Worm (Caenorhabditis elegans): Measurements from ENCODE around the gene W03A5.2.
A peak's percentile ranks its signal among the peaks of the same experiment; 100 is the strongest.

The W03A5.2 gene

ce11 chrIII:5448177-5448576 lies 42.3 kb downstream of the W03A5.2 start, which contains the start of gene skpt-1 (continued):
- TF ChIP-seq cebp-2 (GFP tag; IDR thresholded peaks at IDR 0.05) = no peak
- TF ChIP-seq F22D6.2 (tag; optimal IDR thresholded peaks at IDR 0.05) = no peak
- no peak for TF ChIP-seq F57A8.1 (GFP tag; optimal IDR thresholded peaks at IDR 0.05)
- no peak for TF ChIP-seq egrh-3 (GFP tag; IDR thresholded peaks at IDR 0.05)
- TF ChIP-seq sptf-2 (GFP tag; optimal IDR thresholded peaks at IDR 0.05) = no peak
- no peak for TF ChIP-seq rpc-1 (optimal IDR thresholded peaks at IDR 0.05)
- TF ChIP-seq rpc-1 (tag; optimal IDR thresholded peaks at IDR 0.05) = no peak
- TF ChIP-seq hlh-26 (GFP tag; conservative IDR thresholded peaks at IDR 0.05) = no peak
- TF ChIP-seq tlf-1 (GFP tag; optimal IDR thresholded peaks at IDR 0.05) = peak; percentile 92
- TF ChIP-seq cebp-1 (GFP tag; IDR thresholded peaks at IDR 0.05) = no peak
- peak; percentile 11 for TF ChIP-seq cebp-1 (tag; optimal IDR thresholded peaks at IDR 0.05)
- TF ChIP-seq F33H1.4 (GFP tag; IDR thresholded peaks at IDR 0.05) = peak; percentile 89
- peak; percentile 77; the same call in 1 of the 2 replicates for TF ChIP-seq C17E4.6 (GFP tag; IDR thresholded peaks at IDR 0.05)
- TF ChIP-seq athp-1 (tag; optimal IDR thresholded peaks at IDR 0.05) = peak; percentile 58
- TF ChIP-seq K11D2.4 (GFP tag; IDR thresholded peaks at IDR 0.05) = no peak
- TF ChIP-seq ets-4 (GFP tag; optimal IDR thresholded peaks at IDR 0.05) = no peak
- TF ChIP-seq ceh-27 (GFP tag; optimal IDR thresholded peaks at IDR 0.05) = no peak
- TF ChIP-seq nfyb-1 (GFP tag; IDR thresholded peaks at IDR 0.05) = peak; percentile 73; the same call in 1 of the 2 replicates
- peak; percentile 60 for TF ChIP-seq tbp1 (GFP tag; optimal IDR thresholded peaks at IDR 0.05)
- TF ChIP-seq lsl-1 (GFP tag; optimal IDR thresholded peaks at IDR 0.05) = peak; percentile 86
- TF ChIP-seq hmg-20 (GFP tag; IDR thresholded peaks at IDR 0.05) = no peak
- no peak for TF ChIP-seq unc-62 (GFP tag; optimal IDR thresholded peaks at IDR 0.05)
- no peak for TF ChIP-seq attf-6 (GFP tag; IDR thresholded peaks at IDR 0.05)
- peak; percentile 97 for TF ChIP-seq madf-8 (GFP tag; conservative IDR thresholded peaks at IDR 0.05)
- no peak for TF ChIP-seq nfya-1 (tag; optimal IDR thresholded peaks at IDR 0.05; ENCODE audit: borderline replicate concordance, insufficient read depth)
- TF ChIP-seq pbrm-1 (GFP tag; IDR thresholded peaks at IDR 0.05) = peak; percentile 62; the same call in 1 of the 2 replicates
- TF ChIP-seq zfh-2 (GFP tag; conservative IDR thresholded peaks at IDR 0.05) = no peak
- TF ChIP-seq gei-17 (GFP tag; optimal IDR thresholded peaks at IDR 0.05) = no peak
- TF ChIP-seq K12H6.12 (tag; optimal IDR thresholded peaks at IDR 0.05) = no peak
- TF ChIP-seq mxl-1 (tag; optimal IDR thresholded peaks at IDR 0.05) = no peak
- TF ChIP-seq dpl-1 (GFP tag; optimal IDR thresholded peaks at IDR 0.05) = peak; percentile 97
- TF ChIP-seq bed-2 (GFP tag; IDR thresholded peaks at IDR 0.05) = 0 out of 2 replicates have a peak, but pooled peaks have one; percentile 34
- no peak for TF ChIP-seq F10E7.11 (tag; optimal IDR thresholded peaks at IDR 0.05)
- no peak for TF ChIP-seq lin-40 (tag; optimal IDR thresholded peaks at IDR 0.05)
- TF ChIP-seq ztf-18 (tag; optimal IDR thresholded peaks at IDR 0.05) = no peak
- TF ChIP-seq rcor-1 (GFP tag; IDR thresholded peaks at IDR 0.05) = peak; percentile 82
- TF ChIP-seq ceh-40 (GFP tag; IDR thresholded peaks at IDR 0.05) = no peak
- TF ChIP-seq madf-6 (GFP tag; IDR thresholded peaks at IDR 0.05) = peak; percentile 99
- TF ChIP-seq nhr-80 (tag; optimal IDR thresholded peaks at IDR 0.05) = no peak
- no peak for TF ChIP-seq ztf-22 (GFP tag; optimal IDR thresholded peaks at IDR 0.05)
- no peak for TF ChIP-seq chd-7 (tag; optimal IDR thresholded peaks at IDR 0.05)
- TF ChIP-seq Y79H2A.3 (GFP tag; conservative IDR thresholded peaks at IDR 0.05) = 0 out of 2 replicates have a peak, but pooled peaks have one; percentile 51
- no peak for TF ChIP-seq C06A6.2 (GFP tag; conservative IDR thresholded peaks at IDR 0.05)
- peak; percentile 88 for TF ChIP-seq dox-1 (GFP tag; IDR thresholded peaks at IDR 0.05)
- TF ChIP-seq F37B4.10 (GFP tag; IDR thresholded peaks at IDR 0.05) = no peak
- no peak for TF ChIP-seq sdz-38 (tag; optimal IDR thresholded peaks at IDR 0.05)
- TF ChIP-seq Y53F4B.3 (GFP tag; IDR thresholded peaks at IDR 0.05) = no peak
- no peak for TF ChIP-seq F57C9.4 (tag; optimal IDR thresholded peaks at IDR 0.05)
- no peak for TF ChIP-seq fkh-3 (tag; optimal IDR thresholded peaks at IDR 0.05)
- peak; percentile 87 for TF ChIP-seq Y53G8AR.9 (GFP tag; conservative IDR thresholded peaks at IDR 0.05)
- peak; percentile 64 for TF ChIP-seq unc-130 (GFP tag; optimal IDR thresholded peaks at IDR 0.05)
